Fruit fly (Drosophila melanogaster) whole organism, embryonic: Measurements from ENCODE around the gene CG9360.
A peak's percentile ranks its signal among the peaks of the same experiment; 100 is the strongest.

Source experiments
- Ada2b ChIP-seq: fragments of 200-800 bp; sonication (Bioruptor generic); IDR thresholded peaks from 2 replicates; pipeline ENCODE4 v1.3.6; 2022; ENCODE audit warnings: missing biosample characterization, missing genetic modification characterization
- Aef1 ChIP-seq: fragments of 200-800 bp; sonication (Bioruptor generic); IDR thresholded peaks from 3 replicates; pipeline ENCODE4 v1.3.6; 2022; ENCODE audit warnings: missing biosample characterization, missing genetic modification characterization
- CG10543 ChIP-seq: fragments of 200-800 bp; sonication (Bioruptor generic); optimal IDR thresholded peaks from 3 replicates; lab custom pipeline; 2017; ENCODE audit warnings: missing biosample characterization, mild to moderate bottlenecking, missing genetic modification characterization, moderate library complexity
- CG11093 ChIP-seq: fragments of 200-800 bp; sonication (Bioruptor generic); IDR thresholded peaks from 3 replicates; pipeline ENCODE4 v1.3.6; 2022; ENCODE audit warnings: missing biosample characterization, missing genetic modification characterization
- CG11247 ChIP-seq: fragments of 200-800 bp; sonication (Bioruptor generic); IDR thresholded peaks from 2 replicates; pipeline ENCODE4 v1.3.6; 2022; ENCODE audit warnings: missing biosample characterization, missing genetic modification characterization
- CG11398 ChIP-seq: fragments of 200-800 bp; sonication (Bioruptor generic); optimal IDR thresholded peaks from 2 replicates; lab custom pipeline; 2016; ENCODE audit warnings: missing biosample characterization, missing genetic modification characterization
- CG11695 ChIP-seq: fragments of 200-800 bp; sonication (Bioruptor generic); IDR thresholded peaks from 3 replicates; pipeline ENCODE4 v1.3.6; 2022; ENCODE audit warnings: missing biosample characterization, missing genetic modification characterization
- CG14667 ChIP-seq: fragments of 200-800 bp; sonication (Bioruptor generic); IDR thresholded peaks from 2 replicates; pipeline ENCODE4 v1.3.6; 2022; ENCODE audit warnings: missing biosample characterization, missing genetic modification characterization
- CG1647 ChIP-seq: fragments of 200-800 bp; sonication (Bioruptor generic); optimal IDR thresholded peaks from 3 replicates; lab custom pipeline; 2016; ENCODE audit warnings: missing biosample characterization, missing genetic modification characterization
- CG8388 ChIP-seq: fragments of 200-800 bp; sonication (Bioruptor generic); optimal IDR thresholded peaks from 2 replicates; lab custom pipeline; 2019; ENCODE audit warnings: missing biosample characterization, mild to moderate bottlenecking, missing genetic modification characterization, moderate library complexity
- CG8765 ChIP-seq: fragments of 200-800 bp; sonication (Bioruptor generic); IDR thresholded peaks from 2 replicates; pipeline ENCODE4 v1.3.6; 2022; ENCODE audit warnings: missing biosample characterization, missing genetic modification characterization
- D ChIP-seq, 2 experiments: fragments of 200-800 bp in 1 of 2; fragments of >200 bp in 1 of 2; sonication (Bioruptor generic) in 1 of 2; optimal IDR thresholded peaks; 2 replicates in 1 of 2; 3 replicates in 1 of 2; lab custom pipeline; 2017; ENCODE audit warnings: mild to moderate bottlenecking in 1 of 2, missing biosample characterization in 1 of 2, missing genetic modification characterization in 1 of 2, missing genetic modification reagents in 1 of 2
- Dbx ChIP-seq: fragments of 200-800 bp; sonication (Bioruptor generic); IDR thresholded peaks from 3 replicates; pipeline ENCODE4 v1.3.6; 2022; ENCODE audit warnings: missing biosample characterization, missing genetic modification characterization
- Deaf1 ChIP-seq: fragments of 200-800 bp; optimal IDR thresholded peaks from 3 replicates; lab custom pipeline; 2019; ENCODE audit warnings: missing biosample characterization, mild to moderate bottlenecking, missing genetic modification characterization, moderate library complexity
- Dll ChIP-seq: fragments of 200-800 bp; sonication (Bioruptor generic); IDR thresholded peaks from 4 replicates; pipeline ENCODE4 v1.3.6; 2022; ENCODE audit warnings: missing biosample characterization, missing genetic modification characterization; ENCODE audit not compliant: partially characterized antibody
- Doc2 ChIP-seq: fragments of 200-800 bp; sonication (Bioruptor generic); IDR thresholded peaks from 2 replicates; pipeline ENCODE4 v1.3.6; 2022; ENCODE audit warnings: missing biosample characterization, missing genetic modification characterization
- Doc3 ChIP-seq: fragments of 200-800 bp; sonication (Bioruptor generic); IDR thresholded peaks from 3 replicates; pipeline ENCODE4 v1.3.6; 2022; ENCODE audit warnings: missing biosample characterization, missing genetic modification characterization; ENCODE audit not compliant: partially characterized antibody
- E2f1 ChIP-seq: fragments of 200-800 bp; sonication (Bioruptor generic); IDR thresholded peaks from 2 replicates; pipeline ENCODE4 v1.3.6; 2022; ENCODE audit warnings: missing biosample characterization, missing genetic modification characterization
- Gug ChIP-seq: fragments of 200-800 bp; sonication (Bioruptor generic); IDR thresholded peaks from 4 replicates; pipeline ENCODE4 v1.3.6; 2022; ENCODE audit warnings: missing biosample characterization, missing genetic modification characterization
- H2.0 ChIP-seq: fragments of 200-800 bp; sonication (Bioruptor generic); IDR thresholded peaks from 2 replicates; pipeline ENCODE4 v1.3.6; 2022; ENCODE audit warnings: missing biosample characterization, missing genetic modification characterization
- Kr ChIP-seq: fragments of 200-800 bp; sonication (Bioruptor generic); optimal IDR thresholded peaks from 2 replicates; lab custom pipeline; 2017; ENCODE audit warnings: missing biosample characterization, mild to moderate bottlenecking, missing genetic modification characterization
- Lim3 ChIP-seq: fragments of 200-800 bp; sonication (Bioruptor generic); IDR thresholded peaks from 2 replicates; pipeline ENCODE4 v1.3.6; 2022; ENCODE audit warnings: missing biosample characterization, missing genetic modification characterization
- NC2β ChIP-seq: fragments of 200-800 bp; sonication (Bioruptor generic); optimal IDR thresholded peaks from 2 replicates; lab custom pipeline; 2016; ENCODE audit warnings: missing biosample characterization, missing genetic modification characterization
- NK7.1 ChIP-seq: fragments of 200-800 bp; sonication (Bioruptor generic); optimal IDR thresholded peaks from 3 replicates; lab custom pipeline; 2016; ENCODE audit warnings: missing biosample characterization, missing genetic modification characterization
- Nf-YB ChIP-seq: fragments of 200-800 bp; sonication (Bioruptor generic); optimal IDR thresholded peaks from 3 replicates; lab custom pipeline; 2019; ENCODE audit warnings: missing biosample characterization, mild to moderate bottlenecking, missing genetic modification characterization, moderate library complexity
- Sin3A ChIP-seq: fragments of >200 bp; optimal IDR thresholded peaks from 2 replicates; lab custom pipeline; 2018
- Taf1 ChIP-seq: fragments of 200-800 bp; sonication (Bioruptor generic); IDR thresholded peaks from 2 replicates; pipeline ENCODE4 v1.3.6; 2022; ENCODE audit warnings: missing biosample characterization, missing genetic modification characterization
- Tbp ChIP-seq: fragments of >200 bp; optimal IDR thresholded peaks from 2 replicates; lab custom pipeline; 2018; ENCODE audit warnings: missing biosample characterization, missing genetic modification characterization
- Trl ChIP-seq, 3 experiments: fragments of >200 bp in 2 of 3; fragments of 200-800 bp in 1 of 3; sonication (Bioruptor generic) in 1 of 3; optimal IDR thresholded peaks; 2 replicates in 1 of 3; 3 replicates in 2 of 3; lab custom pipeline; 2016 to 2017; ENCODE audit warnings: missing biosample characterization in 1 of 3, missing genetic modification characterization in 1 of 3
- az2 ChIP-seq: fragments of 200-800 bp; sonication (Bioruptor generic); optimal IDR thresholded peaks from 3 replicates; lab custom pipeline; 2016; ENCODE audit warnings: missing biosample characterization, missing genetic modification characterization
- bigmax ChIP-seq: fragments of 200-800 bp; sonication (Bioruptor generic); optimal IDR thresholded peaks from 2 replicates; lab custom pipeline; 2018; ENCODE audit warnings: missing biosample characterization, mild to moderate bottlenecking, missing genetic modification characterization
- crc ChIP-seq: fragments of 200-800 bp; sonication (Bioruptor generic); optimal IDR thresholded peaks from 2 replicates; lab custom pipeline; 2016; ENCODE audit warnings: missing biosample characterization, missing genetic modification characterization
- crol ChIP-seq: fragments of 200-800 bp; sonication (Bioruptor generic); IDR thresholded peaks from 2 replicates; pipeline ENCODE4 v1.3.6; 2022; ENCODE audit warnings: missing biosample characterization, missing genetic modification characterization
- dysf ChIP-seq: fragments of 200-800 bp; sonication (Bioruptor generic); IDR thresholded peaks from 3 replicates; pipeline ENCODE4 v1.3.6; 2022; ENCODE audit warnings: missing biosample characterization, missing genetic modification characterization
- hbn ChIP-seq: fragments of 200-800 bp; sonication (Bioruptor generic); IDR thresholded peaks from 2 replicates; pipeline ENCODE4 v1.3.6; 2022; ENCODE audit warnings: missing biosample characterization, missing genetic modification characterization; ENCODE audit not compliant: partially characterized antibody
- jigr1 ChIP-seq: fragments of 200-800 bp; sonication (Bioruptor generic); IDR thresholded peaks from 3 replicates; pipeline ENCODE4 v1.3.6; 2022; ENCODE audit warnings: missing biosample characterization, missing genetic modification characterization
- kay ChIP-seq: fragments of 200-800 bp; sonication (Bioruptor generic); optimal IDR thresholded peaks from 2 replicates; lab custom pipeline; 2016; ENCODE audit warnings: missing biosample characterization, missing genetic modification characterization
- klu ChIP-seq: fragments of 200-800 bp; sonication (Bioruptor generic); IDR thresholded peaks from 2 replicates; pipeline ENCODE4 v1.3.6; 2022; ENCODE audit warnings: missing biosample characterization, missing genetic modification characterization
- luna ChIP-seq: fragments of 200-800 bp; sonication (Bioruptor generic); optimal IDR thresholded peaks from 2 replicates; lab custom pipeline; 2016; ENCODE audit warnings: missing biosample characterization, missing genetic modification characterization
- peb ChIP-seq: fragments of 200-800 bp; sonication (Bioruptor generic); IDR thresholded peaks from 2 replicates; pipeline ENCODE4 v1.3.6; 2022; ENCODE audit warnings: missing biosample characterization, missing genetic modification characterization
- pros ChIP-seq: fragments of 200-800 bp; sonication (Bioruptor generic); optimal IDR thresholded peaks from 3 replicates; lab custom pipeline; 2019; ENCODE audit warnings: missing biosample characterization, mild to moderate bottlenecking, missing genetic modification characterization, moderate library complexity
- ro ChIP-seq: fragments of 200-800 bp; sonication (Bioruptor generic); IDR thresholded peaks from 2 replicates; pipeline ENCODE4 v1.3.6; 2022; ENCODE audit warnings: missing biosample characterization, missing genetic modification characterization
- scrt ChIP-seq: fragments of 200-800 bp; sonication (Bioruptor generic); optimal IDR thresholded peaks from 2 replicates; lab custom pipeline; 2018; ENCODE audit warnings: missing biosample characterization, mild to moderate bottlenecking, missing genetic modification characterization, moderate library complexity
- sens-2 ChIP-seq: fragments of 200-800 bp; sonication (Bioruptor generic); IDR thresholded peaks from 2 replicates; pipeline ENCODE4 v1.3.6; 2022; ENCODE audit warnings: missing biosample characterization, missing genetic modification characterization
- sima ChIP-seq: fragments of 200-800 bp; sonication (Bioruptor generic); optimal IDR thresholded peaks from 2 replicates; lab custom pipeline; 2016; ENCODE audit warnings: missing biosample characterization, missing genetic modification characterization
- sob ChIP-seq: fragments of 200-800 bp; sonication (Bioruptor generic); IDR thresholded peaks from 2 replicates; pipeline ENCODE4 v1.3.6; 2022; ENCODE audit warnings: missing biosample characterization, missing genetic modification characterization
- tap ChIP-seq: fragments of 200-800 bp; optimal IDR thresholded peaks from 3 replicates; lab custom pipeline; 2019; ENCODE audit warnings: missing biosample characterization, mild to moderate bottlenecking, missing genetic modification characterization, moderate library complexity
- toy ChIP-seq: fragments of 200-800 bp; sonication (Bioruptor generic); IDR thresholded peaks from 2 replicates; pipeline ENCODE4 v1.3.6; 2022; ENCODE audit warnings: missing biosample characterization, missing genetic modification characterization
- twi ChIP-seq: fragments of 200-800 bp; optimal IDR thresholded peaks from 2 replicates; lab custom pipeline; 2019; ENCODE audit warnings: missing biosample characterization, mild to moderate bottlenecking, missing genetic modification characterization, moderate library complexity
- wek ChIP-seq: fragments of 200-800 bp; sonication (Bioruptor generic); optimal IDR thresholded peaks from 3 replicates; lab custom pipeline; 2018; ENCODE audit warnings: missing biosample characterization, mild to moderate bottlenecking, missing genetic modification characterization, moderate library complexity

Gene CG9360

DNA sequence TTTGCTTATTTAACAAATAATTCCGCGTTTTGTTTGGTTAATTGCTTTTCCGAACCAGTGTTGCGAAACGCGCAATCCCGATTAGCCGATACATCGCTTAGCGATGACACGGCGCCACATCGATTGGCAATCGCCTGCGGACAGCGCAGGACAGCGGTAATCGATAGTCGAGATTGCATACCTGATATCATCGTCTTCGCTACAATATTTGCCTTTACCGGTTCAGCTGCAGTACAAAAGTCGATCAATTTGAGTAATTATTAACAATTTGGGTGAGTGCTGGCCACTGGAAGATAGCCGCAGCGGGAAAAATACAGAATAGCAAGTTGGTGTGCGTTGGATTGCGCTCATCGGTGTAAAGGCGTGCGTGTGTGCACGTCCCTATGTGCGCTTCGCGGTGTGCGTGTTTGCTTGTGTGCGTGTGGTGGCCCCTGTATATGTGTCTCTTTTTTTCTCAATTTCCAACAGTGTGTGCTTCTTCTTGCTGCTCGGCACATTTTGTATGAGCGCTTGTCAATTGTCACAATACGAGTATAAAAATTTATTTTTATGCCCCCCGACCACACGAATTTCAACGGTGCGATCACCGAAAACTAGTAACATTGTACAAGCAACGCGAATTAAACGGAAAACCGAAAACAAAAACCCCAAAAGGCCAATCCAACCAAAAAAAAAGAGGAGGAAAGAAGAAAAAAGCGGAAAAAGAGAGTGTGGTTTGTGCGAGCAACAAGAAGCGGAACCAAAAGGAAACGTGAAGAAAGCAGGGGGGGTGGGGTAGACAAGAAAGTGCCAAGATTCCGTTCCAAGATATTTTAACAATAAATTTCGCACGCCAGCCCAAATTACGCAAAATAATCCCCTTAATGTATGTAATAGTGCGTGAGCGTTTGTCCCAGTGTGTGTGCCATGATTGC lies 28.3 kb upstream of the CG9360 start, which contains the start of gene CkIIbeta (continued):
- TF ChIP-seq NC2β (GFP tag; lab: Kevin White, UChicago): peak; percentile 64
- TF ChIP-seq luna: peak; percentile 3
- no peak for TF ChIP-seq H2.0 (GFP tag; lab: Robert Waterston, UW)
- TF ChIP-seq jigr1 (GFP tag; lab: Robert Waterston, UW): no peak
- no peak for TF ChIP-seq sens-2
- TF ChIP-seq bigmax: peak; percentile 71
- TF ChIP-seq Tbp (GFP tag; lab: Kevin White, UChicago): no peak
- peak; percentile 89 for TF ChIP-seq Doc3 (GFP tag; lab: Robert Waterston, UW)
- TF ChIP-seq Doc2: no peak
- no peak for TF ChIP-seq CG11247
- no peak for TF ChIP-seq toy (GFP tag; lab: Robert Waterston, UW)
- TF ChIP-seq CG11398 (GFP tag; lab: Kevin White, UChicago): no peak
- TF ChIP-seq crc (GFP tag; lab: Kevin White, UChicago): no peak
- TF ChIP-seq CG10543 (GFP tag; lab: Kevin White, UChicago): peak; percentile 8
- peak; percentile 30; the same call in 1 of the 2 replicates for TF ChIP-seq crol (GFP tag; lab: Robert Waterston, UW)
- TF ChIP-seq scrt (GFP tag; lab: Kevin White, UChicago): no peak
- TF ChIP-seq klu: peak; percentile 34; the same call in 1 of the 2 replicates
- TF ChIP-seq tap (tag; lab: Kevin White, UChicago): no peak
- TF ChIP-seq CG14667 (GFP tag; lab: Robert Waterston, UW): no peak
- TF ChIP-seq twi (tag; lab: Kevin White, UChicago): peak; percentile 12
- no peak for TF ChIP-seq D (optimal IDR thresholded peaks at IDR 0.05; lab: Kevin White, UChicago)
- no peak for TF ChIP-seq D (GFP tag; optimal IDR thresholded peaks at IDR 0.05; lab: Kevin White, UChicago)
- TF ChIP-seq Ada2b: no peak
- peak; percentile 58; the same call in 1 of the 4 replicates for TF ChIP-seq Gug (GFP tag; lab: Robert Waterston, UW)
- no peak for TF ChIP-seq NK7.1
- peak; percentile 83 for TF ChIP-seq hbn (GFP tag; lab: Robert Waterston, UW)
- TF ChIP-seq Sin3A (lab: Kevin White, UChicago): peak; percentile 92
- TF ChIP-seq CG1647 (GFP tag; lab: Kevin White, UChicago): no peak
- TF ChIP-seq kay (GFP tag; lab: Kevin White, UChicago): no peak
- no peak for TF ChIP-seq CG11695 (GFP tag; lab: Robert Waterston, UW)
- TF ChIP-seq az2 (GFP tag; lab: Kevin White, UChicago): peak; percentile 1
- peak; percentile 73 for TF ChIP-seq sob (GFP tag; lab: Robert Waterston, UW)
- no peak for TF ChIP-seq Deaf1
- TF ChIP-seq ro (GFP tag; lab: Robert Waterston, UW): no peak
- no peak for TF ChIP-seq Nf-YB (GFP tag; lab: Kevin White, UChicago)
- no peak for TF ChIP-seq CG8765
- no peak for TF ChIP-seq wek
- no peak for TF ChIP-seq Lim3 (GFP tag; lab: Robert Waterston, UW)
- TF ChIP-seq CG11093 (GFP tag; lab: Robert Waterston, UW): no peak
- TF ChIP-seq Aef1 (GFP tag; lab: Robert Waterston, UW): no peak; the same call in 2 of the 3 replicates
- TF ChIP-seq Dbx (GFP tag; lab: Robert Waterston, UW): peak; percentile 70; the same call in 2 of the 3 replicates
- TF ChIP-seq CG8388: no peak
- peak; percentile 36; the same call in 1 of the 2 replicates for TF ChIP-seq E2f1
- no peak for TF ChIP-seq Taf1
- TF ChIP-seq Dll (GFP tag; lab: Robert Waterston, UW): peak; percentile 93
- no peak for TF ChIP-seq sima (GFP tag; lab: Kevin White, UChicago)
- no peak for TF ChIP-seq pros (GFP tag; lab: Kevin White, UChicago)
- TF ChIP-seq Trl (optimal IDR thresholded peaks at IDR 0.05; lab: Kevin White, UChicago): no peak
- peak; percentile 54 for TF ChIP-seq Trl (GFP tag; optimal IDR thresholded peaks at IDR 0.05; lab: Kevin White, UChicago)
- TF ChIP-seq Kr: no peak
- no peak for TF ChIP-seq dysf
- no peak for TF ChIP-seq peb
